Worm (Caenorhabditis elegans) whole organism, L1 larva: ENCODE results near the gene hot-7.

Source experiments
- C04F5.9 ChIP-seq: sonication (generic microtip); optimal IDR thresholded peaks from 2 replicates; lab custom pipeline; 2016; ENCODE audit warnings: missing genetic modification characterization, missing compliant biosample characterization
- C16A3.4 ChIP-seq: fragments of 150-350 bp; optimal IDR thresholded peaks from 2 replicates; lab custom pipeline; 2014; ENCODE audit warnings: missing biosample characterization, missing genetic modification characterization
- C34B4.2 ChIP-seq: sonication (generic microtip); optimal IDR thresholded peaks from 2 replicates; lab custom pipeline; 2017; ENCODE audit warnings: mild to moderate bottlenecking, missing genetic modification characterization, missing compliant biosample characterization
- F16B12.6 ChIP-seq: fragments of 150-350 bp; optimal IDR thresholded peaks from 2 replicates; lab custom pipeline; 2014; ENCODE audit warnings: missing biosample characterization, missing genetic modification characterization
- aly-2 ChIP-seq: fragments of 150-350 bp; optimal IDR thresholded peaks from 2 replicates; lab custom pipeline; 2014; ENCODE audit warnings: missing biosample characterization, missing genetic modification characterization
- ama-1 ChIP-seq: fragments of 150-350 bp; optimal IDR thresholded peaks from 2 replicates; lab custom pipeline; 2014
- blmp-1 ChIP-seq: fragments of 150-350 bp; optimal IDR thresholded peaks from 2 replicates; lab custom pipeline; 2014; ENCODE audit warnings: missing biosample characterization, missing genetic modification characterization
- ceh-82 ChIP-seq, 3 experiments: fragments of 150-350 bp in 1 of 3; sonication (generic microtip) in 2 of 3; optimal IDR thresholded peaks; 2 replicates each; lab custom pipeline; 2014 to 2017; ENCODE audit warnings: missing biosample characterization in 3 of 3, missing genetic modification characterization in 3 of 3
- ceh-88 ChIP-seq: fragments of 200-800 bp; sonication (Bioruptor generic); IDR thresholded peaks from 2 replicates; pipeline ENCODE4 v1.3.6; 2022; ENCODE audit warnings: missing genetic modification characterization, missing compliant biosample characterization
- ceh-90 ChIP-seq: sonication (generic microtip); optimal IDR thresholded peaks from 2 replicates; lab custom pipeline; 2016; ENCODE audit warnings: missing genetic modification characterization, missing compliant biosample characterization
- dpl-1 ChIP-seq, 3 experiments: fragments of 150-350 bp in 2 of 3; sonication (generic microtip) in 1 of 3; optimal IDR thresholded peaks; 2 replicates each; lab custom pipeline; 2014 to 2017; ENCODE audit warnings: missing biosample characterization in 3 of 3, missing genetic modification characterization in 3 of 3, missing genetic modification reagents in 3 of 3
- efl-3 ChIP-seq: fragments of 200-800 bp; sonication (Bioruptor generic); optimal IDR thresholded peaks from 2 replicates; lab custom pipeline; 2018; ENCODE audit warnings: mild to moderate bottlenecking, missing genetic modification characterization, missing compliant biosample characterization
- elt-2 ChIP-seq: sonication (generic microtip); optimal IDR thresholded peaks from 2 replicates; lab custom pipeline; 2016; ENCODE audit warnings: missing genetic modification characterization, mild to moderate bottlenecking, inconsistent platforms, missing compliant biosample characterization, missing genetic modification reagents
- elt-3 ChIP-seq, 6 experiments: fragments of 150-350 bp in 1 of 6; sonication (generic microtip); optimal IDR thresholded peaks; 2 replicates each; lab custom pipeline; 2017 to 2018; ENCODE audit warnings: missing biosample characterization in 6 of 6, missing genetic modification characterization in 6 of 6, inconsistent platforms in 1 of 6
- ets-5 ChIP-seq: fragments of 200-800 bp; sonication (Bioruptor generic); IDR thresholded peaks from 2 replicates; pipeline ENCODE4 v1.3.6; 2022; ENCODE audit warnings: missing genetic modification characterization, missing compliant biosample characterization
- fkh-8 ChIP-seq: sonication (generic microtip); optimal IDR thresholded peaks from 2 replicates; lab custom pipeline; 2016; ENCODE audit warnings: mild to moderate bottlenecking, missing genetic modification characterization, missing compliant biosample characterization
- grh-1 ChIP-seq: fragments of 200-800 bp; sonication (Bioruptor generic); IDR thresholded peaks from 2 replicates; pipeline ENCODE4 v1.3.6; 2022; ENCODE audit warnings: missing genetic modification reagents, missing genetic modification characterization, missing compliant biosample characterization
- hlh-4 ChIP-seq: sonication (generic microtip); optimal IDR thresholded peaks from 2 replicates; lab custom pipeline; 2016; ENCODE audit warnings: mild to moderate bottlenecking, missing genetic modification characterization, missing compliant biosample characterization
- hpl-2 ChIP-seq: fragments of 150-350 bp; optimal IDR thresholded peaks from 2 replicates; lab custom pipeline; 2014; ENCODE audit warnings: missing biosample characterization, missing genetic modification reagents, missing genetic modification characterization
- irx-1 ChIP-seq: sonication (generic microtip); optimal IDR thresholded peaks from 2 replicates; lab custom pipeline; 2016; ENCODE audit warnings: missing genetic modification characterization, missing compliant biosample characterization
- isw-1 ChIP-seq: fragments of 200-800 bp; sonication (Bioruptor generic); IDR thresholded peaks from 2 replicates; pipeline ENCODE4 v1.3.6; 2022; ENCODE audit warnings: missing genetic modification characterization, missing compliant biosample characterization
- jun-1 ChIP-seq: fragments of 150-350 bp; optimal IDR thresholded peaks from 2 replicates; lab custom pipeline; 2014; ENCODE audit warnings: missing biosample characterization, missing genetic modification reagents, missing genetic modification characterization
- lin-13 ChIP-seq: fragments of 150-350 bp; optimal IDR thresholded peaks from 2 replicates; lab custom pipeline; 2014; ENCODE audit warnings: missing biosample characterization, missing genetic modification reagents, missing genetic modification characterization
- lin-14 ChIP-seq: fragments of 200-800 bp; sonication (Bioruptor generic); optimal IDR thresholded peaks from 2 replicates; lab custom pipeline; 2018; ENCODE audit warnings: mild to moderate bottlenecking, missing genetic modification characterization, moderate library complexity, missing compliant biosample characterization
- lsy-2 ChIP-seq, 2 experiments: fragments of 150-350 bp; optimal IDR thresholded peaks; 2 replicates each; lab custom pipeline; 2014; ENCODE audit warnings: missing biosample characterization in 2 of 2, missing genetic modification characterization in 2 of 2
- mab-9 ChIP-seq: fragments of 200-800 bp; sonication (Bioruptor generic); IDR thresholded peaks from 2 replicates; pipeline ENCODE4 v1.3.6; 2022; ENCODE audit warnings: missing genetic modification reagents, missing genetic modification characterization, missing compliant biosample characterization
- mep-1 ChIP-seq: fragments of 150-350 bp; optimal IDR thresholded peaks from 2 replicates; lab custom pipeline; 2014; ENCODE audit warnings: missing biosample characterization, missing genetic modification characterization
- nhr-11 ChIP-seq: fragments of 150-350 bp; optimal IDR thresholded peaks from 2 replicates; lab custom pipeline; 2014; ENCODE audit warnings: missing biosample characterization, missing genetic modification characterization
- nhr-12 ChIP-seq: sonication (generic microtip); optimal IDR thresholded peaks from 2 replicates; lab custom pipeline; 2017; ENCODE audit warnings: missing biosample characterization, missing genetic modification characterization
- nhr-19 ChIP-seq: fragments of 200-800 bp; sonication (Bioruptor generic); conservative IDR thresholded peaks from 2 replicates; pipeline ENCODE4 v1.3.6; 2022; ENCODE audit warnings: missing genetic modification characterization, missing compliant biosample characterization
- nhr-20 ChIP-seq: sonication (generic microtip); optimal IDR thresholded peaks from 2 replicates; lab custom pipeline; 2016; ENCODE audit warnings: mild to moderate bottlenecking, missing genetic modification characterization, missing compliant biosample characterization
- nhr-237 ChIP-seq: fragments of 150-350 bp; optimal IDR thresholded peaks from 2 replicates; lab custom pipeline; 2014; ENCODE audit warnings: missing biosample characterization, missing genetic modification characterization
- nhr-28 ChIP-seq: fragments of 150-350 bp; optimal IDR thresholded peaks from 2 replicates; lab custom pipeline; 2014; ENCODE audit warnings: missing biosample characterization, missing genetic modification characterization
- nhr-76 ChIP-seq: sonication (generic microtip); optimal IDR thresholded peaks from 2 replicates; lab custom pipeline; 2017; ENCODE audit warnings: missing biosample characterization, missing genetic modification characterization
- nhr-84 ChIP-seq: sonication (generic microtip); optimal IDR thresholded peaks from 2 replicates; lab custom pipeline; 2017; ENCODE audit warnings: missing biosample characterization, missing genetic modification characterization
- pag-3 ChIP-seq: sonication (generic microtip); optimal IDR thresholded peaks from 2 replicates; lab custom pipeline; 2017; ENCODE audit warnings: missing genetic modification characterization, mild to moderate bottlenecking, missing compliant biosample characterization, antibody characterized with exemption, borderline replicate concordance; ENCODE audit not compliant: insufficient read depth
- pax-3 ChIP-seq: fragments of 200-800 bp; sonication (Bioruptor generic); optimal IDR thresholded peaks from 2 replicates; lab custom pipeline; 2018; ENCODE audit warnings: mild to moderate bottlenecking, missing genetic modification characterization, moderate library complexity, missing compliant biosample characterization
- pqm-1 ChIP-seq: sonication (generic microtip); optimal IDR thresholded peaks from 3 replicates; lab custom pipeline; 2017; ENCODE audit warnings: missing biosample characterization, missing genetic modification characterization
- rnt-1 ChIP-seq: sonication (generic microtip); optimal IDR thresholded peaks from 2 replicates; lab custom pipeline; 2016; ENCODE audit warnings: mild to moderate bottlenecking, missing genetic modification characterization, moderate library complexity, missing compliant biosample characterization
- skn-1 ChIP-seq: fragments of 150-350 bp; optimal IDR thresholded peaks from 2 replicates; lab custom pipeline; 2014; ENCODE audit warnings: missing biosample characterization, missing genetic modification characterization
- snpc-4 ChIP-seq: fragments of 150-350 bp; optimal IDR thresholded peaks from 2 replicates; lab custom pipeline; 2014; ENCODE audit warnings: missing biosample characterization, missing genetic modification characterization
- sptf-1 ChIP-seq: fragments of 150-350 bp; optimal IDR thresholded peaks from 2 replicates; lab custom pipeline; 2014; ENCODE audit warnings: missing biosample characterization, missing genetic modification characterization
- swsn-7 ChIP-seq: sonication (generic microtip); optimal IDR thresholded peaks from 2 replicates; lab custom pipeline; 2016; ENCODE audit warnings: missing genetic modification characterization, missing compliant biosample characterization
- unc-30 ChIP-seq: sonication (generic microtip); optimal IDR thresholded peaks from 2 replicates; lab custom pipeline; 2017; ENCODE audit warnings: missing biosample characterization, missing genetic modification characterization
- unc-62 ChIP-seq: fragments of 150-350 bp; optimal IDR thresholded peaks from 2 replicates; lab custom pipeline; 2014; ENCODE audit warnings: missing biosample characterization, missing genetic modification reagents, missing genetic modification characterization
- unc-86 ChIP-seq: sonication (generic microtip); optimal IDR thresholded peaks from 2 replicates; lab custom pipeline; 2016; ENCODE audit warnings: missing genetic modification characterization, missing compliant biosample characterization
- unc-98 ChIP-seq: fragments of 200-800 bp; sonication (Bioruptor generic); IDR thresholded peaks from 2 replicates; pipeline ENCODE4 v1.3.6; 2022; ENCODE audit warnings: missing genetic modification characterization, missing compliant biosample characterization
- xbp-1 ChIP-seq: sonication (generic microtip); optimal IDR thresholded peaks from 2 replicates; lab custom pipeline; 2016; ENCODE audit warnings: missing genetic modification characterization, missing compliant biosample characterization
- zip-4 ChIP-seq: fragments of 200-800 bp; sonication (Bioruptor generic); optimal IDR thresholded peaks from 2 replicates; lab custom pipeline; 2018; ENCODE audit warnings: mild to moderate bottlenecking, missing genetic modification characterization, moderate library complexity, missing compliant biosample characterization
- ztf-11 ChIP-seq, 2 experiments: sonication (generic microtip); optimal IDR thresholded peaks; 2 replicates each; lab custom pipeline; 2016 to 2017; ENCODE audit warnings: missing genetic modification characterization in 2 of 2, missing biosample characterization in 1 of 2, missing compliant biosample characterization in 1 of 2
- ztf-4 ChIP-seq: fragments of 150-350 bp; optimal IDR thresholded peaks from 2 replicates; lab custom pipeline; 2014; ENCODE audit warnings: missing biosample characterization, missing genetic modification characterization

The hot-7 gene

DNA sequence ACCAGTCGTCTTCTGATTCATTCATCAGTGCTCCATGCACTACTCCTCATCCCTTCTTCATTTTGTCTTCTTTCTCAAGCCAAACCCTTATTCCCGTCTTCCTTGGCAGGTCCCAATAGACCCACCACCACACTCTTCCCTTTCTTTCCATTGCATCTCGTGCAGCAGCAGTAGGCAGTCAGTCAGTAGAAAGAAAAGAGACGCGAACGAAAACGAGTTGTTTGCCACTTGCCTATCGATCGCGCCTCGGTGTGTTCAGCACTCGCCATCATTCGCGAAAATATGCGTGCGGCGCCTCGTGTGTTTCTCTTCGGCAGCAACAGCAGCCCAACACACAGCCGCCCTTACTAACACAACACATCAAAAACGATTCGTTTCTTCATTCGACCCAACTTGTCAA, 38.3 kb downstream of the hot-7 start (continued):
- TF ChIP-seq dpl-1 (GFP tag; optimal IDR thresholded peaks at IDR 0.05; lab: Kevin White, UChicago) (peak in 2 of 3 experiments; percentile 48 to 57), isw-1 (GFP tag; lab: Robert Waterston, UW) (no peak), elt-2 (tag; lab: Kevin White, UChicago) (no peak), xbp-1 (tag; lab: Kevin White, UChicago) (peak; percentile 47), nhr-76 (tag; lab: Kevin White, UChicago) (no peak), unc-62 (GFP tag; lab: Kevin White, UChicago) (no peak), pax-3 (no peak), C34B4.2 (tag; lab: Kevin White, UChicago) (no peak), nhr-28 (no peak), blmp-1 (peak; percentile 32), lin-13 (GFP tag; lab: Kevin White, UChicago) (no peak), swsn-7 (tag; lab: Kevin White, UChicago) (peak; percentile 50), ztf-4 (tag; lab: Kevin White, UChicago) (no peak), C16A3.4 (peak; percentile 28), pqm-1 (no peak), lin-14 (GFP tag; lab: Kevin White, UChicago) (peak; percentile 74), rnt-1 (tag; lab: Kevin White, UChicago) (peak; percentile 34), nhr-237 (tag; lab: Kevin White, UChicago) (no peak), hlh-4 (no peak), ceh-82 (tag; optimal IDR thresholded peaks at IDR 0.05; lab: Kevin White, UChicago) (peak; percentile 4 to 64 (median 37)), nhr-19 (GFP tag; lab: Robert Waterston, UW) (peak; percentile 5; the same call in 1 of the 2 replicates), ama-1 (no peak)

ce11 chrII:14250147-14250965, 39.1 kb downstream of the hot-7 start, which contains the start of gene hmg-1.1:
Gene hmg-1.1 (plus strand): TSS chrII:14250695.
- TF ChIP-seq elt-3 (tag; optimal IDR thresholded peaks at IDR 0.05; lab: Kevin White, UChicago) (peak in 1 of 6 experiments; percentile 26), fkh-8 (tag; lab: Kevin White, UChicago) (peak; percentile 87), unc-30 (tag; lab: Kevin White, UChicago) (no peak), ceh-90 (tag; lab: Kevin White, UChicago) (no peak), ets-5 (GFP tag; lab: Robert Waterston, UW) (no peak), unc-98 (GFP tag; lab: Robert Waterston, UW) (no peak; the same call in 1 of the 2 replicates), grh-1 (GFP tag; lab: Robert Waterston, UW) (no peak), nhr-12 (no peak), unc-86 (tag; lab: Kevin White, UChicago) (peak; percentile 64), snpc-4 (peak; percentile 58), aly-2 (tag; lab: Kevin White, UChicago) (no peak), hlh-4 (no peak), C04F5.9 (tag; lab: Kevin White, UChicago) (no peak), pag-3 (tag; lab: Kevin White, UChicago) (no peak), nhr-237 (tag; lab: Kevin White, UChicago) (no peak), mep-1 (tag; lab: Kevin White, UChicago) (peak; percentile 74), sptf-1 (tag; lab: Kevin White, UChicago) (no peak), xbp-1 (tag; lab: Kevin White, UChicago) (peak; percentile 57), zip-4 (no peak), nhr-84 (tag; lab: Kevin White, UChicago) (no peak), irx-1 (tag; lab: Kevin White, UChicago) (peak; percentile 18), jun-1 (tag; lab: Kevin White, UChicago) (peak; percentile 65), unc-62 (GFP tag; lab: Kevin White, UChicago) (no peak), ceh-88 (no peak; the same call in 1 of the 2 replicates), ztf-11 (tag; optimal IDR thresholded peaks at IDR 0.05; lab: Kevin White, UChicago) (peak in 1 of 2 experiments; percentile 63), skn-1 (tag; lab: Kevin White, UChicago) (no peak), lsy-2 (tag; optimal IDR thresholded peaks at IDR 0.05; lab: Kevin White, UChicago) (peak; percentile 35 to 76), pax-3 (peak; percentile 10), mab-9 (GFP tag; lab: Robert Waterston, UW) (0 out of 2 replicates have a peak, but pooled peaks have one; percentile 5), efl-3 (no peak), hpl-2 (no peak), nhr-20 (tag; lab: Kevin White, UChicago) (peak; percentile 68), F16B12.6 (tag; lab: Kevin White, UChicago) (peak; percentile 38), nhr-11 (tag; lab: Kevin White, UChicago) (no peak), dpl-1 (GFP tag; optimal IDR thresholded peaks at IDR 0.05; lab: Kevin White, UChicago) (peak; percentile 54 to 64 (median 64))
